Fruit fly (Drosophila melanogaster) whole organism, embryonic: ENCODE results near the gene shams.

Experiments used
- BEAF-32 ChIP-seq: fragments of 200-800 bp; sonication (Bioruptor generic); optimal IDR thresholded peaks from 3 replicates; lab custom pipeline; 2017; ENCODE audit warnings: missing biosample characterization, missing genetic modification characterization, mild to moderate bottlenecking, moderate library complexity, missing genetic modification reagents
- CG10147 ChIP-seq: fragments of 200-800 bp; sonication (Bioruptor generic); optimal IDR thresholded peaks from 2 replicates; lab custom pipeline; 2019; ENCODE audit warnings: missing biosample characterization, mild to moderate bottlenecking, missing genetic modification characterization, moderate library complexity
- CG10654 ChIP-seq: fragments of 200-800 bp; sonication (Bioruptor generic); optimal IDR thresholded peaks from 2 replicates; lab custom pipeline; 2016; ENCODE audit warnings: missing biosample characterization, missing genetic modification characterization
- CG11696 ChIP-seq: fragments of 200-800 bp; sonication (Bioruptor generic); IDR thresholded peaks from 2 replicates; pipeline ENCODE4 v1.3.6; 2022; ENCODE audit warnings: missing biosample characterization, missing genetic modification characterization
- CG12659 ChIP-seq: fragments of 200-800 bp; sonication (Bioruptor generic); optimal IDR thresholded peaks from 3 replicates; lab custom pipeline; 2017; ENCODE audit warnings: mild to moderate bottlenecking, missing biosample characterization, missing genetic modification reagents, missing genetic modification characterization
- CG13287 ChIP-seq: fragments of 200-800 bp; sonication (Bioruptor generic); IDR thresholded peaks from 2 replicates; pipeline ENCODE4 v1.3.6; 2022; ENCODE audit warnings: missing biosample characterization, missing genetic modification characterization; ENCODE audit not compliant: partially characterized antibody
- CG1603 ChIP-seq: fragments of 200-800 bp; sonication (Bioruptor generic); optimal IDR thresholded peaks from 2 replicates; lab custom pipeline; 2019; ENCODE audit warnings: missing biosample characterization, mild to moderate bottlenecking, missing genetic modification characterization, moderate library complexity
- CG17385 ChIP-seq: fragments of 200-800 bp; sonication (Bioruptor generic); optimal IDR thresholded peaks from 3 replicates; lab custom pipeline; 2018; ENCODE audit warnings: missing biosample characterization, mild to moderate bottlenecking, missing genetic modification characterization
- CG17912 ChIP-seq: fragments of 200-800 bp; sonication (Bioruptor generic); optimal IDR thresholded peaks from 2 replicates; lab custom pipeline; 2018; ENCODE audit warnings: missing biosample characterization, mild to moderate bottlenecking, missing genetic modification characterization
- CG2116 ChIP-seq: fragments of 200-800 bp; sonication (Bioruptor generic); optimal IDR thresholded peaks from 3 replicates; lab custom pipeline; 2018; ENCODE audit warnings: missing biosample characterization, mild to moderate bottlenecking, missing genetic modification characterization
- CG2712 ChIP-seq: fragments of 200-800 bp; optimal IDR thresholded peaks from 3 replicates; lab custom pipeline; 2019; ENCODE audit warnings: missing biosample characterization, mild to moderate bottlenecking, missing genetic modification characterization, moderate library complexity
- CG30020 ChIP-seq: fragments of 200-800 bp; optimal IDR thresholded peaks from 2 replicates; lab custom pipeline; 2019; ENCODE audit warnings: missing biosample characterization, mild to moderate bottlenecking, missing genetic modification characterization, moderate library complexity
- CG31441 ChIP-seq: fragments of 200-800 bp; sonication (Bioruptor generic); IDR thresholded peaks from 2 replicates; pipeline ENCODE4 v1.3.6; 2022; ENCODE audit warnings: missing biosample characterization, missing genetic modification characterization
- CG34376 ChIP-seq: fragments of 200-800 bp; sonication (Bioruptor generic); optimal IDR thresholded peaks from 2 replicates; lab custom pipeline; 2018; ENCODE audit warnings: missing biosample characterization, mild to moderate bottlenecking, missing genetic modification characterization
- CG4360 ChIP-seq: fragments of 200-800 bp; sonication (Bioruptor generic); IDR thresholded peaks from 2 replicates; pipeline ENCODE4 v1.3.6; 2022; ENCODE audit warnings: missing biosample characterization, missing genetic modification characterization
- CG4617 ChIP-seq: fragments of 200-800 bp; sonication (Bioruptor generic); optimal IDR thresholded peaks from 3 replicates; lab custom pipeline; 2016; ENCODE audit warnings: missing biosample characterization, missing genetic modification characterization, borderline replicate concordance
- CG7928 ChIP-seq: fragments of 200-800 bp; sonication (Bioruptor generic); optimal IDR thresholded peaks from 2 replicates; lab custom pipeline; 2017; ENCODE audit warnings: missing biosample characterization, mild to moderate bottlenecking, missing genetic modification characterization
- CG8924 ChIP-seq: fragments of 200-800 bp; optimal IDR thresholded peaks from 3 replicates; lab custom pipeline; 2019; ENCODE audit warnings: missing biosample characterization, mild to moderate bottlenecking, missing genetic modification characterization, moderate library complexity
- CG9797 ChIP-seq: fragments of 200-800 bp; sonication (Bioruptor generic); optimal IDR thresholded peaks from 3 replicates; lab custom pipeline; 2018; ENCODE audit warnings: missing biosample characterization, mild to moderate bottlenecking, missing genetic modification characterization
- Eip74EF ChIP-seq, 2 experiments: fragments of 200-800 bp in 1 of 2; fragments of >200 bp in 1 of 2; sonication (Bioruptor generic) in 1 of 2; optimal IDR thresholded peaks; 2 replicates each; lab custom pipeline; 2017 to 2019; ENCODE audit warnings: missing biosample characterization in 2 of 2, missing genetic modification characterization in 2 of 2, mild to moderate bottlenecking in 1 of 2, moderate library complexity in 1 of 2
- Hmx ChIP-seq: fragments of 200-800 bp; sonication (Bioruptor generic); optimal IDR thresholded peaks from 2 replicates; lab custom pipeline; 2016; ENCODE audit warnings: missing biosample characterization, missing genetic modification characterization
- Nf-YC ChIP-seq: fragments of 200-800 bp; optimal IDR thresholded peaks from 3 replicates; lab custom pipeline; 2019; ENCODE audit warnings: missing biosample characterization, mild to moderate bottlenecking, missing genetic modification characterization, moderate library complexity
- PHDP ChIP-seq: fragments of 200-800 bp; sonication (Bioruptor generic); optimal IDR thresholded peaks from 3 replicates; lab custom pipeline; 2018; ENCODE audit warnings: missing biosample characterization, mild to moderate bottlenecking, missing genetic modification characterization, moderate library complexity
- Scr ChIP-seq: fragments of 200-800 bp; sonication (Bioruptor generic); IDR thresholded peaks from 2 replicates; pipeline ENCODE4 v1.3.6; 2022; ENCODE audit warnings: missing biosample characterization, missing genetic modification characterization; ENCODE audit not compliant: partially characterized antibody
- Sin3A ChIP-seq: fragments of >200 bp; optimal IDR thresholded peaks from 2 replicates; lab custom pipeline; 2018
- YL-1 ChIP-seq: fragments of 200-800 bp; sonication (Bioruptor generic); optimal IDR thresholded peaks from 3 replicates; lab custom pipeline; 2017; ENCODE audit warnings: missing biosample characterization, mild to moderate bottlenecking, missing genetic modification characterization
- crp ChIP-seq, 2 experiments: fragments of 200-800 bp; sonication (Bioruptor generic); optimal IDR thresholded peaks; 2 replicates in 1 of 2; 3 replicates in 1 of 2; lab custom pipeline; 2017; ENCODE audit warnings: missing biosample characterization in 2 of 2, missing genetic modification characterization in 2 of 2, mild to moderate bottlenecking in 1 of 2, moderate library complexity in 1 of 2
- cwo ChIP-seq: fragments of 200-800 bp; sonication (Bioruptor generic); optimal IDR thresholded peaks from 3 replicates; lab custom pipeline; 2017; ENCODE audit warnings: missing biosample characterization, missing genetic modification characterization, mild to moderate bottlenecking, moderate library complexity, missing genetic modification reagents
- dan ChIP-seq: fragments of 200-800 bp; sonication (Bioruptor generic); IDR thresholded peaks from 2 replicates; pipeline ENCODE4 v1.3.6; 2022; ENCODE audit warnings: missing biosample characterization, missing genetic modification characterization
- en ChIP-seq: fragments of 200-800 bp; sonication (Bioruptor generic); optimal IDR thresholded peaks from 2 replicates; lab custom pipeline; 2016; ENCODE audit warnings: missing biosample characterization, missing genetic modification characterization
- ewg ChIP-seq: fragments of 200-800 bp; sonication (Bioruptor generic); optimal IDR thresholded peaks from 3 replicates; lab custom pipeline; 2017; ENCODE audit warnings: mild to moderate bottlenecking, missing biosample characterization, missing genetic modification reagents, missing genetic modification characterization
- eyg ChIP-seq: fragments of 200-800 bp; sonication (Bioruptor generic); optimal IDR thresholded peaks from 3 replicates; lab custom pipeline; 2016; ENCODE audit warnings: missing biosample characterization, missing genetic modification characterization
- fd102C ChIP-seq: fragments of 200-800 bp; sonication (Bioruptor generic); optimal IDR thresholded peaks from 2 replicates; lab custom pipeline; 2018; ENCODE audit warnings: missing biosample characterization, mild to moderate bottlenecking, missing genetic modification characterization, moderate library complexity
- gfzf ChIP-seq: fragments of 200-800 bp; sonication (Bioruptor generic); optimal IDR thresholded peaks from 2 replicates; lab custom pipeline; 2016; ENCODE audit warnings: missing biosample characterization, mild to moderate bottlenecking, missing genetic modification characterization, moderate library complexity
- grn ChIP-seq: fragments of 200-800 bp; sonication (Bioruptor generic); optimal IDR thresholded peaks from 3 replicates; lab custom pipeline; 2017; ENCODE audit warnings: missing biosample characterization, missing genetic modification characterization
- kah ChIP-seq: fragments of 200-800 bp; sonication (Bioruptor generic); optimal IDR thresholded peaks from 2 replicates; lab custom pipeline; 2018; ENCODE audit warnings: missing biosample characterization, mild to moderate bottlenecking, missing genetic modification characterization
- kay ChIP-seq: fragments of 200-800 bp; sonication (Bioruptor generic); optimal IDR thresholded peaks from 2 replicates; lab custom pipeline; 2016; ENCODE audit warnings: missing biosample characterization, missing genetic modification characterization
- lbe ChIP-seq: fragments of 200-800 bp; sonication (Bioruptor generic); optimal IDR thresholded peaks from 2 replicates; lab custom pipeline; 2016; ENCODE audit warnings: missing biosample characterization, mild to moderate bottlenecking, missing genetic modification characterization
- odd ChIP-seq: fragments of 200-800 bp; sonication (Bioruptor generic); optimal IDR thresholded peaks from 2 replicates; lab custom pipeline; 2017; ENCODE audit warnings: missing biosample characterization, mild to moderate bottlenecking, missing genetic modification characterization
- pzg ChIP-seq: fragments of 200-800 bp; sonication (Bioruptor generic); optimal IDR thresholded peaks from 3 replicates; lab custom pipeline; 2018; ENCODE audit warnings: missing biosample characterization, mild to moderate bottlenecking, missing genetic modification characterization, moderate library complexity
- scrt ChIP-seq: fragments of 200-800 bp; sonication (Bioruptor generic); optimal IDR thresholded peaks from 2 replicates; lab custom pipeline; 2018; ENCODE audit warnings: missing biosample characterization, mild to moderate bottlenecking, missing genetic modification characterization, moderate library complexity
- sd ChIP-seq: fragments of 200-800 bp; sonication (Bioruptor generic); optimal IDR thresholded peaks from 3 replicates; lab custom pipeline; 2018; ENCODE audit warnings: missing biosample characterization, mild to moderate bottlenecking, missing genetic modification characterization, moderate library complexity
- sens ChIP-seq: fragments of 200-800 bp; sonication (Bioruptor generic); peaks from one replicate; lab custom pipeline; 2016; ENCODE audit warnings: missing biosample characterization, missing genetic modification characterization
- sug ChIP-seq: fragments of 200-800 bp; optimal IDR thresholded peaks from 2 replicates; lab custom pipeline; 2019; ENCODE audit warnings: missing biosample characterization, mild to moderate bottlenecking, missing genetic modification characterization, moderate library complexity
- unc-4 ChIP-seq: fragments of 200-800 bp; sonication (Bioruptor generic); IDR thresholded peaks from 2 replicates; pipeline ENCODE4 v1.3.6; 2022; ENCODE audit warnings: missing biosample characterization, missing genetic modification characterization; ENCODE audit not compliant: partially characterized antibody
- wor ChIP-seq: fragments of 200-800 bp; sonication (Bioruptor generic); IDR thresholded peaks from 2 replicates; pipeline ENCODE4 v1.3.6; 2022; ENCODE audit warnings: missing biosample characterization, missing genetic modification characterization

shams gene

DNA sequence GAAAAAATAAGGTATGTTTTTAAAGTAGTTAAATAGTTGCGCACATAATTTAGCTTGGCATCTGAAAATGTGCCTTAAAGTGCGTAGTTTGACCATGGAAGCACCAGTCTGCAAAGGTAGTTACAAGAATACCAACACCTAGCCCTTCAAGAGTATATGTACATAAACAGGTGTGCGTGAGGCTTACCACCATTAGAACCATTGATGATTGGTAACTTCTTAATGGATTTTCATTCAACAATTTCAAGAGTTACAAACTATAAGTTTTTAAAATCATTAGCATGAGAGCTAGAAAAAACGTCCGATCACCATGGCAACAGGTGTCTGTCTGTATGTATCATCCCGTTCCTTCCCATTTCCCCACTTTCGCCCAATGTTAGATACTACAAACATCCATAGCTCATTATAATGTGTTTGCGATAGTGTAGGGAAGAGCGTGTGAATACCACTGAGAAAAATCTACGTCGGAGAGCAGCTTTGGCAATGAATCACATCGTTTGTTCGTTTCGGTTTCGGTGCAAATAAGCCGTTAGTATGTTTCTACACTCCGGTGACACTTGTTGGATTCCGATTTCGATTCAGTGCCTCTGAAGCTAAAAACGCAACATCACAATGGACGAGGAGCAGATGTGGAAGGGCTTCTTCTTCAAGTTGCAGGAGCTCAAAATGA, 17.8 kb downstream of the shams start (continued):
- no peak for TF ChIP-seq unc-4 (GFP tag; lab: Robert Waterston, UW)
- peak; percentile 28 for TF ChIP-seq scrt
- TF ChIP-seq CG34376 (GFP tag; lab: Kevin White, UChicago): peak; percentile 14
- no peak for TF ChIP-seq CG17912 (GFP tag; lab: Kevin White, UChicago)
- TF ChIP-seq grn: peak; percentile 65
- no peak for TF ChIP-seq cwo (GFP tag; lab: Kevin White, UChicago)
- peak; percentile 8 for TF ChIP-seq kay
- TF ChIP-seq kah: peak; percentile 97
- TF ChIP-seq en (GFP tag; lab: Kevin White, UChicago): no peak
- TF ChIP-seq fd102C (GFP tag; lab: Kevin White, UChicago): no peak
- TF ChIP-seq, all 482 proteins: peak for 11

DNA sequence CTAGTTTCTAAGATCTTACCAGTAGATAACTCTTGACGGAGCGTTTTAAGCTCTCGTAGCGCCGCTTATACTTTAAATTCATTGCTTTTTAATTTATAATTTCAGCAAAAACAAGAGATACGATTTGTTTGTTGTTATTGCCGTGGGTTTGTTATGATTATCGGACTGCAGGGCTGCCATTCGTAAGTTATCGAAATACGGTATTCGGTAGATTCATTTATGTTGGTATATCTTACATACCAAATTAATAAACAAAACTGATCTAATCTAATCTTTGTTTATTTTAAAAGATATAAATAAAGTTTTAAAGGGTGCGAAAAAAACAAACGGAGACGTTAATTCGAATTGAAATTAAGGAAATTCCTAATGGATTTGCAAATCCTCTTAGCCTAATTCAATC, 18.4 kb downstream of the shams start, which contains the start of the genes CG31111 and stac:
Gene CG31111 (minus strand): TSS at position 162 of the 400 bp plus-strand sequence.
Gene stac (plus strand): TSS at position 271 of the 400 bp plus-strand sequence.
- TF ChIP-seq BEAF-32: peak; percentile 29
- TF ChIP-seq CG11696 (GFP tag; lab: Robert Waterston, UW): no peak
- TF ChIP-seq lbe: peak; percentile 49
- TF ChIP-seq wor (GFP tag; lab: Robert Waterston, UW): no peak
- TF ChIP-seq eyg: no peak
- peak; percentile 14 for TF ChIP-seq sug (tag; lab: Kevin White, UChicago)
- peak; percentile 38 for TF ChIP-seq YL-1 (GFP tag; lab: Kevin White, UChicago)
- TF ChIP-seq unc-4 (GFP tag; lab: Robert Waterston, UW): 0 out of 2 replicates have a peak, but pooled peaks have one; percentile 22
- TF ChIP-seq kah: no peak
- peak; percentile 37; the same call in 1 of the 2 replicates for TF ChIP-seq CG13287 (GFP tag; lab: Robert Waterston, UW)
- TF ChIP-seq CG12659 (GFP tag; lab: Kevin White, UChicago): peak; percentile 31
- TF ChIP-seq gfzf (GFP tag; lab: Kevin White, UChicago): peak; percentile 49
- peak in 1 of 2 experiments; percentile 17 for TF ChIP-seq crp (GFP tag; optimal IDR thresholded peaks at IDR 0.05; lab: Kevin White, UChicago)
- peak; percentile 20 for TF ChIP-seq PHDP (tag; lab: Kevin White, UChicago)
- peak; percentile 4 for TF ChIP-seq CG4617 (GFP tag; lab: Kevin White, UChicago)
- TF ChIP-seq CG17385 (GFP tag; lab: Kevin White, UChicago): peak; percentile 19
- TF ChIP-seq sd (tag; lab: Kevin White, UChicago): peak; percentile 14
- TF ChIP-seq CG2116 (GFP tag; lab: Kevin White, UChicago): peak; percentile 98
- peak; percentile 46 for TF ChIP-seq CG9797
- TF ChIP-seq Sin3A (lab: Kevin White, UChicago): no peak
- peak; percentile 44 for TF ChIP-seq pzg (GFP tag; lab: Kevin White, UChicago)
- no peak for TF ChIP-seq CG10654
- TF ChIP-seq CG2712 (tag; lab: Kevin White, UChicago): peak; percentile 5
- TF ChIP-seq Eip74EF (GFP tag; optimal IDR thresholded peaks at IDR 0.05; lab: Kevin White, UChicago): peak in 1 of 2 experiments; percentile 10
- peak; percentile 5 for TF ChIP-seq Nf-YC (tag; lab: Kevin White, UChicago)
- peak; percentile 53 for TF ChIP-seq sens (GFP tag; lab: Kevin White, UChicago)
- peak; percentile 44 for TF ChIP-seq CG10147 (GFP tag; lab: Kevin White, UChicago)
- no peak; the same call in 1 of the 2 replicates for TF ChIP-seq CG31441 (GFP tag; lab: Robert Waterston, UW)
- peak; percentile 42 for TF ChIP-seq Hmx (GFP tag; lab: Kevin White, UChicago)
- TF ChIP-seq dan (GFP tag; lab: Robert Waterston, UW): no peak
- peak; percentile 37 for TF ChIP-seq CG8924 (tag; lab: Kevin White, UChicago)
- TF ChIP-seq ewg (GFP tag; lab: Kevin White, UChicago): no peak
- peak; percentile 66; the same call in 1 of the 2 replicates for TF ChIP-seq CG4360 (GFP tag; lab: Robert Waterston, UW)
- peak; percentile 8 for TF ChIP-seq CG7928
- peak; percentile 37 for TF ChIP-seq Scr (GFP tag; lab: Robert Waterston, UW)
- TF ChIP-seq CG30020: peak; percentile 76
- peak; percentile 24 for TF ChIP-seq CG1603 (tag; lab: Kevin White, UChicago)
- TF ChIP-seq odd (GFP tag; lab: Kevin White, UChicago): peak; percentile 18
- TF ChIP-seq CG34376 (GFP tag; lab: Kevin White, UChicago): peak; percentile 17
